Fruit fly (Drosophila melanogaster): Measurements from ENCODE around the gene dsh.

DNA sequence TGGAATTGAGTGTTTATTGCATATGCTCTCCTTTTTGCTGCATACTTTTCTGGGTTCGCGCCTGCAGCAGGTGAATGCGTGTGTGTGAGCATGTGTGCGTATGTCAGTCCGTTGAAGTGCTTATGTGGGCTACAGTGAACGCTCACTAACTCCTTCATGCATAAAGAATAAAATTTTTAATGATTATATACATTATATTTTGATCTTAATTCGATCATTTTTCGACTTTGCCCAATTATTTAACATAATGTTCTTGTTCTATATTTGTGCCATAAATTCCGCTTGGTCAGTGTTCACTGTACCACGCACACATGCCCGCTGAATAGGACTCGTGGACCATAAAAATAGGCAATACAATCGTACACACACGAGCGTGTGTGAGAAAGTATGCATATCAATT, 15.1 kb downstream of the dsh start:
- no peak for TF ChIP-seq psq (optimal IDR thresholded peaks at IDR 0.05)
- TF ChIP-seq EcR (GFP tag; optimal IDR thresholded peaks at IDR 0.05): no peak
- no peak for TF ChIP-seq usp (GFP tag; optimal IDR thresholded peaks at IDR 0.05)
- TF ChIP-seq CG8478 (optimal IDR thresholded peaks at IDR 0.05): no peak
- TF ChIP-seq pan (optimal IDR thresholded peaks at IDR 0.05): no peak
- no peak for TF ChIP-seq Dll (optimal IDR thresholded peaks at IDR 0.05)
